Worm (Caenorhabditis elegans) whole organism, L2 larva: Measurements from ENCODE around the gene cyb-1.

Experiments
- ama-1 ChIP-seq: fragments of 150-350 bp; optimal IDR thresholded peaks from 2 replicates; lab custom pipeline; 2018; ENCODE audit warnings: inconsistent platforms
- ceh-16 ChIP-seq: fragments of 150-350 bp; optimal IDR thresholded peaks from 2 replicates; lab custom pipeline; 2014; ENCODE audit warnings: missing biosample characterization, missing genetic modification characterization
- egl-27 ChIP-seq: sonication (generic microtip); optimal IDR thresholded peaks from 3 replicates; lab custom pipeline; 2017; ENCODE audit warnings: missing biosample characterization, missing genetic modification reagents, missing genetic modification characterization
- elt-1 ChIP-seq: fragments of 150-350 bp; optimal IDR thresholded peaks from 2 replicates; lab custom pipeline; 2014; ENCODE audit warnings: missing biosample characterization, missing genetic modification characterization
- gmeb-1 ChIP-seq: fragments of 150-350 bp; optimal IDR thresholded peaks from 2 replicates; lab custom pipeline; 2014; ENCODE audit warnings: missing biosample characterization, missing genetic modification characterization
- lin-13 ChIP-seq: fragments of 150-350 bp; optimal IDR thresholded peaks from 2 replicates; lab custom pipeline; 2014; ENCODE audit warnings: missing biosample characterization, missing genetic modification reagents, missing genetic modification characterization
- lsy-2 ChIP-seq, 2 experiments: fragments of 150-350 bp in 1 of 2; sonication (generic microtip) in 1 of 2; optimal IDR thresholded peaks; 2 replicates each; lab custom pipeline; 2014 to 2017; ENCODE audit warnings: missing biosample characterization in 2 of 2, missing genetic modification characterization in 2 of 2
- mdl-1 ChIP-seq, 2 experiments: fragments of 150-350 bp in 1 of 2; sonication (generic microtip) in 1 of 2; optimal IDR thresholded peaks; 2 replicates each; lab custom pipeline; 2017; ENCODE audit warnings: missing biosample characterization in 2 of 2, missing genetic modification characterization in 2 of 2
- nhr-11 ChIP-seq: fragments of 150-350 bp; optimal IDR thresholded peaks from 2 replicates; lab custom pipeline; 2014; ENCODE audit warnings: missing biosample characterization, missing genetic modification characterization
- nhr-23 ChIP-seq: fragments of 150-350 bp; optimal IDR thresholded peaks from 2 replicates; lab custom pipeline; 2014; ENCODE audit warnings: missing biosample characterization, missing genetic modification reagents, missing genetic modification characterization
- zag-1 ChIP-seq: fragments of 150-350 bp; optimal IDR thresholded peaks from 2 replicates; lab custom pipeline; 2014; ENCODE audit warnings: missing biosample characterization, missing genetic modification characterization
- ztf-11 ChIP-seq: sonication (generic microtip); optimal IDR thresholded peaks from 2 replicates; lab custom pipeline; 2017; ENCODE audit warnings: missing biosample characterization, missing genetic modification characterization
- ztf-4 ChIP-seq: fragments of 150-350 bp; optimal IDR thresholded peaks from 2 replicates; lab custom pipeline; 2014; ENCODE audit warnings: missing biosample characterization, missing genetic modification characterization

ce11 chrIV:10699660-10700059, 35.4 kb upstream of the cyb-1 start, which contains the start of gene R102.11:
- no peak for TF ChIP-seq nhr-11 (tag; lab: Kevin White, UChicago)
- TF ChIP-seq elt-1 (tag; lab: Kevin White, UChicago) = no peak
- no peak for TF ChIP-seq ceh-16 (tag; lab: Kevin White, UChicago)
- no peak for TF ChIP-seq ama-1
- TF ChIP-seq ztf-4 = no peak
- no peak for TF ChIP-seq mdl-1 (tag; optimal IDR thresholded peaks at IDR 0.05; lab: Kevin White, UChicago)
- TF ChIP-seq ztf-11 (tag; lab: Kevin White, UChicago) = no peak
- TF ChIP-seq lsy-2 (tag; optimal IDR thresholded peaks at IDR 0.05; lab: Kevin White, UChicago) = no peak
- no peak for TF ChIP-seq gmeb-1 (tag; lab: Kevin White, UChicago)
- no peak for TF ChIP-seq lin-13 (GFP tag; lab: Kevin White, UChicago)
- TF ChIP-seq zag-1 (tag; lab: Kevin White, UChicago) = no peak
- TF ChIP-seq egl-27 = no peak
- no peak for TF ChIP-seq nhr-23 (tag; lab: Kevin White, UChicago)
